Worm (Caenorhabditis elegans): ENCODE data around the gene gspd-1.

The gspd-1 gene

DNA sequence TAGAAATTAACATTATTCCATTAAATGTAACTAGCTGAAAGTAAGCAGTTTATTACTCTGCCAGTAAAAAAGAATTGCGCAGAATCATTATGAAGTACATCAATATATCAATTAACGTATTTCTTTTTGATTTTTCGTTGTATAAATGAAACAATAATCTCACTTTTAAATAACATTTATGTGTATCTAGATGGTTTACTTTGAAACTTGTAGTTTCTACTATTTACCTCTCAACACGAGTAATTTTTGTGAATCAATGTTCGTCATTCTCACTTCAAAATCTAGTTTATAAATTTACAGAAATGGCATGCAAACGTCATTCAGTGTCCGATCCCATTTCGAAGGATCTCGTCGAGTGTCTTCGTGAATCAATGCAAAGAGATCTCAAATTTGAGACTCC is at the start of gene gspd-1:
Gene gspd-1 (plus strand): TSS at position 301 of the 400 bp plus-strand sequence.
- no peak for TF ChIP-seq zag-1 (tag; optimal IDR thresholded peaks at IDR 0.05)
- no peak for TF ChIP-seq nhr-77 (tag; optimal IDR thresholded peaks at IDR 0.05)
- no peak for TF ChIP-seq lin-15B (tag; optimal IDR thresholded peaks at IDR 0.05)
- TF ChIP-seq nhr-67 (tag; optimal IDR thresholded peaks at IDR 0.05): no peak
- TF ChIP-seq egl-5 (tag; optimal IDR thresholded peaks at IDR 0.05): no peak
- no peak for TF ChIP-seq daf-12 (tag; optimal IDR thresholded peaks at IDR 0.05)
- no peak for TF ChIP-seq nhr-43 (tag; optimal IDR thresholded peaks at IDR 0.05; ENCODE audit: poor library complexity, severe bottlenecking)
- TF ChIP-seq jun-1 (tag; optimal IDR thresholded peaks at IDR 0.05): no peak
- no peak for TF ChIP-seq hmg-11 (tag; optimal IDR thresholded peaks at IDR 0.05)
- no peak for TF ChIP-seq unc-39 (tag; optimal IDR thresholded peaks at IDR 0.05)
- no peak for TF ChIP-seq nhr-28 (tag; optimal IDR thresholded peaks at IDR 0.05)
- TF ChIP-seq ceh-82 (tag; optimal IDR thresholded peaks at IDR 0.05): no peak

DNA sequence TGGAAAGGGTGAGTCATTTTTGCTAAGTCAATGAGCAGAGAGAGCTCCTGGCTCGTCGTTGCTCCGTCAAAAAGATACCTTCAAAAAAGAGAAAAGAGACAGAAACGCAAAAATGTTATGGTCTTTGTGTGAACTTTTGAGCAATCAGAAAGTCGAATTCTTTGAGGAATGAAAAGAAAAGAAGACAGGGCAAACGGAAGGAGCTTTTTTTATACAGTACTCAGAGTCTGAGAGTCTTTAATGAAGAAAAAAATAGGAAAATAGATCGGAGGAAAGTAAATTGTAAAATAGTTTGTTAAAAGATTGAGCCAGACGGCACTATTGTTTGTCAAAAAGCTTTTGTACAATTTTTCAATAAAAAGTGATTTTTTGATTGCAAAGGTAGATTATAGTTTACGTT is 47.7 kb upstream of the gspd-1 start:
- no peak for TF ChIP-seq lin-15B (tag; optimal IDR thresholded peaks at IDR 0.05)
- no peak for TF ChIP-seq lin-39 (tag; optimal IDR thresholded peaks at IDR 0.05)
- peak; percentile 90 for TF ChIP-seq pha-4 (tag; optimal IDR thresholded peaks at IDR 0.05)

DNA sequence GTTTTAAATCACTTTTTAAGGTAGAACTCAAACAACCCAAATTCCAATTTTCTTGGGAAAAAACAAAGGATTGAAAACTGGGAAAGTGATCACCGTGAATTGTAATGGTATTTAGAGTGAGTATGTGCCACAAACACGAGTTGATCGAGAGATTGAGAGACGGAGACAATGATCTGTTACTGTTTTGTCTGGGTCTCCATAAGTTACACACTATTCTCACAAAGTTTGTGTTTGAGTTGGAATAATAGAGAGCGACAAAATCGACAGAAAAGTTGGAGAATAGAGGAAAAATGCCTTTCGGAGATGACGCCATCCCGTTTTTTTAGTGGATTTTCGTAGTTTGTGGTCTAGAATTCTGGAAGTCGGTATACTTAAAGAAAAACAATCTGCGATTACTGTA is 46.0 kb upstream of the gspd-1 start, which contains the start of gene nhr-7:
Gene nhr-7 (minus strand): TSS at position 101 of the 400 bp plus-strand sequence.
- peak; percentile 72 for TF ChIP-seq pha-4 (tag; optimal IDR thresholded peaks at IDR 0.05)
- TF ChIP-seq nhr-25 (tag; optimal IDR thresholded peaks at IDR 0.05): no peak
- no peak for TF ChIP-seq egl-27 (tag; optimal IDR thresholded peaks at IDR 0.05)
- no peak for TF ChIP-seq elt-3 (tag; optimal IDR thresholded peaks at IDR 0.05)
- no peak for TF ChIP-seq aly-2 (tag; optimal IDR thresholded peaks at IDR 0.05)

DNA sequence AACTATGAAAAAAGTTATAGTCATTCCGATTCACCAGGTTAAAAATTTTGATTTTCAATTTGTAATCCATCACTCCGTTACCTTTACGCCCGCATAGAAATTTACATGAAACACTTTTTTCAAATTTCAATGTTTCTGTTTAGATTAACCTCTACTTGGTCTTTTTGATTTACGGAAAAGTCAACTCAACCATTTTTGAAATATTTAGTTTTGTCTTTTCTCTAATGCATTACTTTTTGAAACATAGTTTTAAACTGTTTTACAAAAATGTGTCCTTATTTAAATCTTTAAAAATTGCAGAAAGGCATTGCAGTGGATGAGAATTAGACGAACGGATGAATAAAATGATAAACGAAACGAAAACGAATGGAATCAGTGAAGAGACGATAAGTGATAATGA is 44.1 kb upstream of the gspd-1 start, which contains the start of gene gtl-2:
Gene gtl-2 (plus strand): TSS at position 301 of the 400 bp plus-strand sequence.
- TF ChIP-seq nhr-25 (tag; optimal IDR thresholded peaks at IDR 0.05): no peak
- no peak for TF ChIP-seq nhr-77 (tag; optimal IDR thresholded peaks at IDR 0.05)
- no peak for TF ChIP-seq fkh-10 (GFP tag; optimal IDR thresholded peaks at IDR 0.05)
- TF ChIP-seq unc-39 (tag; optimal IDR thresholded peaks at IDR 0.05): no peak
- no peak for TF ChIP-seq ceh-16 (tag; optimal IDR thresholded peaks at IDR 0.05)

DNA sequence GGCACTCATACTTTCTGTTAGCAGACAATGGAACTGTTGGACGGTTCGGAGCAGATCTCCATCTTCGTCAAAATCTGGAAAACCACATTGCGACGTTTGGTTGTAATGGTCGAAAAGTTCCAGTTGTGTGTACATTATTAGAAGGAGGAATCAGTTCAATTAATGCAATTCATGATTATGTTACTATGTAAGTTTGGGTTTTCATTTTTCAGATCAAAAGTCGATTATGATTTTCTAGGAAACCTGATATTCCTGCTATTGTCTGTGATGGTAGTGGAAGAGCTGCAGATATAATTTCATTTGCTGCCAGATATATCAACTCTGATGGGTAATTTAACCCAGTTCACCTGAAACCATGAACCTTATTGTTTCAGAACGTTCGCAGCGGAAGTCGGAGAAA is 41.2 kb upstream of the gspd-1 start:
- TF ChIP-seq unc-39 (tag; optimal IDR thresholded peaks at IDR 0.05) (no peak), pha-4 (tag; optimal IDR thresholded peaks at IDR 0.05) (no peak), mml-1 (tag; optimal IDR thresholded peaks at IDR 0.05) (no peak), ceh-28 (tag; optimal IDR thresholded peaks at IDR 0.05) (no peak)

DNA sequence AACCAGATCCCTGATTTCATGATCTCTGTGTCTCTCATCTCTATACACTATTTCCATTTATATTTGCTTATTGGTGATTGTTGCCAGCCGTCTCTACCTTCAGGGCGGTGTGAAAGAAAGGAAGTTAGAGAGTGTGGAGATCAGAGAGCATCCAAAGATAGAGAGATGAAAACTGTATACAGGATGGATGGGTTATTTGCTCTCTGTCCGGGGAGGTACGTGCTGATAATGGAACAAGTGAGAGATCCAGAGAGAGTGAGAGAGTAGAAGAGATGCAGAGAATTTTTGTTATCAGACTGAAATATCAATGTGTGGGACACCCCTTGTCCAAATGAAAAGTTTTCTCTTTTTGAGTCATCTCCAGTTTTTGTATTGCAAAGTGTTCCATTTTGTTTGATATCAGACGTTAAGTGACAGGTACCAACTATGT is 33.1 kb upstream of the gspd-1 start:
- no peak for TF ChIP-seq mml-1 (tag; optimal IDR thresholded peaks at IDR 0.05)
- no peak for TF ChIP-seq unc-62 (GFP tag; optimal IDR thresholded peaks at IDR 0.05)
- TF ChIP-seq sea-2 (GFP tag; optimal IDR thresholded peaks at IDR 0.05): no peak
- no peak for TF ChIP-seq R02D3.7 (tag; optimal IDR thresholded peaks at IDR 0.05)
- no peak for TF ChIP-seq ceh-82 (tag; optimal IDR thresholded peaks at IDR 0.05)
- TF ChIP-seq lsy-12 (tag; optimal IDR thresholded peaks at IDR 0.05): no peak
- peak; percentile 78 for TF ChIP-seq jun-1 (tag; optimal IDR thresholded peaks at IDR 0.05)
- TF ChIP-seq skn-1 (tag; optimal IDR thresholded peaks at IDR 0.05): peak; percentile 42
- no peak for TF ChIP-seq zag-1 (tag; optimal IDR thresholded peaks at IDR 0.05)
- no peak for TF ChIP-seq hmg-11 (tag; optimal IDR thresholded peaks at IDR 0.05)
- TF ChIP-seq aly-2 (tag; optimal IDR thresholded peaks at IDR 0.05): no peak
- TF ChIP-seq pha-4 (tag; optimal IDR thresholded peaks at IDR 0.05): peak; percentile 95
- TF ChIP-seq pqm-1 (tag; optimal IDR thresholded peaks at IDR 0.05): peak; percentile 93
- no peak for TF ChIP-seq nhr-67 (tag; optimal IDR thresholded peaks at IDR 0.05)
- peak; percentile 98 for TF ChIP-seq elt-2 (tag; optimal IDR thresholded peaks at IDR 0.05)
- no peak for TF ChIP-seq egl-27 (tag; optimal IDR thresholded peaks at IDR 0.05)
- peak; percentile 53 for TF ChIP-seq fos-1 (tag; optimal IDR thresholded peaks at IDR 0.05)
- no peak for TF ChIP-seq fkh-10 (GFP tag; optimal IDR thresholded peaks at IDR 0.05)

DNA sequence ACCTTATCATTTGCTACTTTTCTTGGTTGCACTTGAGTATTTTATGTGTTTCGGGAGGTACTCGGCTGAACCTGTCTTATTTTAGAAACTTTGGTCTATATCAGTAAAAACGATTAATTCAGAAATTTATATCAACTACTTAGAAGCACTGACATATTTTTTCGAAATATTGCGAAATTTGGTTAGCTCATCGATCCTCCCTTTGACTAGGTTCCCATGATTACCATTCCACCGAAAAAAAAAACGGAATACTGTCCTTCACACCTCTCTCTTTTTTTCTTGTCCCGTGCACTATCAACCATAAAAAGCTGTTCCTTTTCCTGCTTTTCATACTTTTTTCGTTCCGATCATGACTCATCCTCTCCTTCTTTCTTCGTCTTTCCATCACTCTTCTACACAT is 32.0 kb upstream of the gspd-1 start:
- TF ChIP-seq nhr-28 (tag; optimal IDR thresholded peaks at IDR 0.05) (no peak), elt-2 (tag; optimal IDR thresholded peaks at IDR 0.05) (peak; percentile 4), pha-4 (tag; optimal IDR thresholded peaks at IDR 0.05) (peak; percentile 12)

Data from whole organism, L3 larva.